Worm (Caenorhabditis elegans) whole organism, L3 larva: ENCODE measurements around the gene R01H2.7.

ENCODE experiments used
- R02D3.7 ChIP-seq: fragments of 150-350 bp; optimal IDR thresholded peaks from 2 replicates; lab custom pipeline; 2014; ENCODE audit warnings: missing biosample characterization, missing genetic modification characterization
- aly-2 ChIP-seq: fragments of 150-350 bp; optimal IDR thresholded peaks from 2 replicates; lab custom pipeline; 2014; ENCODE audit warnings: missing biosample characterization, missing genetic modification characterization
- ama-1 ChIP-seq: fragments of 150-350 bp; optimal IDR thresholded peaks from 2 replicates; lab custom pipeline; 2018
- ceh-16 ChIP-seq: sonication (generic microtip); optimal IDR thresholded peaks from 2 replicates; lab custom pipeline; 2017; ENCODE audit warnings: missing biosample characterization, missing genetic modification characterization
- ceh-28 ChIP-seq: fragments of 150-350 bp; optimal IDR thresholded peaks from 2 replicates; lab custom pipeline; 2014; ENCODE audit warnings: missing biosample characterization, missing genetic modification reagents, missing genetic modification characterization
- ceh-82 ChIP-seq: fragments of 150-350 bp; optimal IDR thresholded peaks from 2 replicates; lab custom pipeline; 2014; ENCODE audit warnings: missing biosample characterization, missing genetic modification characterization
- daf-12 ChIP-seq: fragments of 150-350 bp; optimal IDR thresholded peaks from 2 replicates; lab custom pipeline; 2014; ENCODE audit warnings: missing biosample characterization, missing genetic modification reagents, missing genetic modification characterization
- egl-27 ChIP-seq: sonication (generic microtip); optimal IDR thresholded peaks from 4 replicates; lab custom pipeline; 2017; ENCODE audit warnings: missing biosample characterization, missing genetic modification reagents, missing genetic modification characterization
- egl-5 ChIP-seq: fragments of 150-350 bp; optimal IDR thresholded peaks from 2 replicates; lab custom pipeline; 2017; ENCODE audit warnings: missing biosample characterization, missing genetic modification reagents, missing genetic modification characterization, inconsistent platforms
- elt-1 ChIP-seq: fragments of 150-350 bp; optimal IDR thresholded peaks from 2 replicates; lab custom pipeline; 2014; ENCODE audit warnings: missing biosample characterization, missing genetic modification characterization
- elt-2 ChIP-seq: sonication (generic microtip); optimal IDR thresholded peaks from 2 replicates; lab custom pipeline; 2016; ENCODE audit warnings: missing genetic modification reagents, mild to moderate bottlenecking, missing genetic modification characterization, missing compliant biosample characterization
- elt-3 ChIP-seq, 3 experiments: fragments of 150-350 bp in 1 of 3; sonication (generic microtip) in 2 of 3; optimal IDR thresholded peaks; 2 replicates in 2 of 3; 4 replicates in 1 of 3; lab custom pipeline; 2014 to 2017; ENCODE audit warnings: missing biosample characterization in 3 of 3, missing genetic modification characterization in 3 of 3
- fkh-10 ChIP-seq: sonication (generic microtip); optimal IDR thresholded peaks from 2 replicates; lab custom pipeline; 2017; ENCODE audit warnings: missing biosample characterization, missing genetic modification reagents, missing genetic modification characterization
- fos-1 ChIP-seq: fragments of 150-350 bp; optimal IDR thresholded peaks from 2 replicates; lab custom pipeline; 2014; ENCODE audit warnings: missing biosample characterization, missing genetic modification characterization
- hmg-11 ChIP-seq: sonication (generic microtip); optimal IDR thresholded peaks from 2 replicates; lab custom pipeline; 2016; ENCODE audit warnings: missing genetic modification characterization, missing compliant biosample characterization
- jun-1 ChIP-seq: fragments of 150-350 bp; optimal IDR thresholded peaks from 2 replicates; lab custom pipeline; 2014; ENCODE audit warnings: missing biosample characterization, missing genetic modification reagents, missing genetic modification characterization
- lin-15B ChIP-seq: fragments of 150-350 bp; optimal IDR thresholded peaks from 2 replicates; lab custom pipeline; 2014; ENCODE audit warnings: missing biosample characterization, missing genetic modification characterization
- lin-39 ChIP-seq: fragments of 150-350 bp; optimal IDR thresholded peaks from 2 replicates; lab custom pipeline; 2018; ENCODE audit warnings: missing biosample characterization, missing genetic modification reagents, missing genetic modification characterization
- lsy-12 ChIP-seq: sonication (generic microtip); optimal IDR thresholded peaks from 2 replicates; lab custom pipeline; 2016; ENCODE audit warnings: mild to moderate bottlenecking, missing genetic modification characterization, missing compliant biosample characterization
- mdl-1 ChIP-seq: fragments of 150-350 bp; optimal IDR thresholded peaks from 2 replicates; lab custom pipeline; 2014; ENCODE audit warnings: missing biosample characterization, missing genetic modification characterization
- nfya-1 ChIP-seq: sonication (generic microtip); optimal IDR thresholded peaks from 2 replicates; lab custom pipeline; 2017; ENCODE audit warnings: missing genetic modification characterization, mild to moderate bottlenecking, missing compliant biosample characterization, antibody characterized with exemption, moderate library complexity; ENCODE audit not compliant: insufficient read depth
- nhr-11 ChIP-seq: fragments of 150-350 bp; optimal IDR thresholded peaks from 2 replicates; lab custom pipeline; 2014; ENCODE audit warnings: missing biosample characterization, missing genetic modification characterization
- nhr-12 ChIP-seq: fragments of 150-350 bp; optimal IDR thresholded peaks from 2 replicates; lab custom pipeline; 2014; ENCODE audit warnings: missing biosample characterization, missing genetic modification characterization
- nhr-23 ChIP-seq: fragments of 150-350 bp; optimal IDR thresholded peaks from 2 replicates; lab custom pipeline; 2014; ENCODE audit warnings: missing biosample characterization, missing genetic modification reagents, missing genetic modification characterization
- nhr-237 ChIP-seq: fragments of 150-350 bp; optimal IDR thresholded peaks from 2 replicates; lab custom pipeline; 2014; ENCODE audit warnings: missing biosample characterization, missing genetic modification characterization
- nhr-25 ChIP-seq: sonication (generic microtip); optimal IDR thresholded peaks from 2 replicates; lab custom pipeline; 2017; ENCODE audit warnings: missing biosample characterization, missing genetic modification characterization
- nhr-43 ChIP-seq: sonication (generic microtip); optimal IDR thresholded peaks from 2 replicates; lab custom pipeline; 2016; ENCODE audit warnings: mild to moderate bottlenecking, missing genetic modification characterization, missing compliant biosample characterization; ENCODE audit not compliant: poor library complexity, severe bottlenecking
- nhr-67 ChIP-seq: fragments of 150-350 bp; optimal IDR thresholded peaks from 2 replicates; lab custom pipeline; 2014; ENCODE audit warnings: missing biosample characterization, missing genetic modification characterization
- pha-4 ChIP-seq: fragments of 150-350 bp; optimal IDR thresholded peaks from 2 replicates; lab custom pipeline; 2014; ENCODE audit warnings: missing biosample characterization, missing genetic modification reagents, missing genetic modification characterization
- pqm-1 ChIP-seq: fragments of 150-350 bp; optimal IDR thresholded peaks from 2 replicates; lab custom pipeline; 2017; ENCODE audit warnings: missing biosample characterization, missing genetic modification characterization, inconsistent platforms
- sea-2 ChIP-seq: fragments of 150-350 bp; sonication (generic microtip); optimal IDR thresholded peaks from 4 replicates; lab custom pipeline; 2014; ENCODE audit warnings: missing biosample characterization, missing genetic modification reagents, missing genetic modification characterization
- snpc-4 ChIP-seq: fragments of 150-350 bp; optimal IDR thresholded peaks from 2 replicates; lab custom pipeline; 2014; ENCODE audit warnings: missing biosample characterization, missing genetic modification characterization
- tbx-2 ChIP-seq: sonication (generic microtip); optimal IDR thresholded peaks from 2 replicates; lab custom pipeline; 2016; ENCODE audit warnings: mild to moderate bottlenecking, missing genetic modification characterization, missing compliant biosample characterization
- zag-1 ChIP-seq: fragments of 150-350 bp; optimal IDR thresholded peaks from 2 replicates; lab custom pipeline; 2014; ENCODE audit warnings: missing biosample characterization, missing genetic modification characterization
- ztf-11 ChIP-seq: fragments of 150-350 bp; optimal IDR thresholded peaks from 2 replicates; lab custom pipeline; 2014; ENCODE audit warnings: missing biosample characterization, missing genetic modification characterization

R01H2.7 gene

ce11 chrIII:7045643-7046042 lies at the start of gene R01H2.7:
Gene R01H2.7, minus strand, starts transcription at chrIII:7045743.
- TF ChIP-seq ceh-28 (tag; lab: Kevin White, UChicago) (no peak), egl-5 (tag; lab: Kevin White, UChicago) (no peak)

ce11 chrIII:7095156-7095555 lies 49.6 kb upstream of the R01H2.7 start, which contains the start of gene nhr-9:
Gene nhr-9, plus strand, starts transcription at chrIII:7095462.
- TF ChIP-seq egl-27 (tag; lab: Kevin White, UChicago) (no peak), nhr-11 (tag; lab: Kevin White, UChicago) (peak; percentile 13), lin-15B (tag; lab: Kevin White, UChicago) (no peak), snpc-4 (tag; lab: Kevin White, UChicago) (no peak), nhr-25 (tag; lab: Kevin White, UChicago) (no peak), elt-2 (no peak), R02D3.7 (tag; lab: Kevin White, UChicago) (no peak), fos-1 (tag; lab: Kevin White, UChicago) (no peak)

ce11 chrIII:7091042-7091441 lies 45.5 kb upstream of the R01H2.7 start, which contains the start of gene ZK418.2:
Gene ZK418.2, plus strand, starts transcription at chrIII:7091342.
- TF ChIP-seq hmg-11 (tag; lab: Kevin White, UChicago), result no peak
- TF ChIP-seq ztf-11 (tag; lab: Kevin White, UChicago), result no peak
- TF ChIP-seq fkh-10 (GFP tag; lab: Kevin White, UChicago), result no peak
- TF ChIP-seq tbx-2 (tag; lab: Kevin White, UChicago), result no peak
- TF ChIP-seq lin-15B (tag; lab: Kevin White, UChicago), result no peak
- TF ChIP-seq sea-2 (GFP tag; lab: Kevin White, UChicago), result no peak
- TF ChIP-seq nhr-12 (tag; lab: Kevin White, UChicago), result no peak
- TF ChIP-seq elt-1 (tag; lab: Kevin White, UChicago), result no peak
- no peak for TF ChIP-seq pqm-1 (tag; lab: Kevin White, UChicago)
- no peak for TF ChIP-seq ceh-16 (tag; lab: Kevin White, UChicago)
- no peak for TF ChIP-seq nhr-11 (tag; lab: Kevin White, UChicago)
- no peak for TF ChIP-seq nhr-237 (tag; lab: Kevin White, UChicago)
- no peak for TF ChIP-seq aly-2 (tag; lab: Kevin White, UChicago)
- TF ChIP-seq fos-1 (tag; lab: Kevin White, UChicago), result no peak
- TF ChIP-seq nhr-67, result no peak
- no peak for TF ChIP-seq jun-1 (tag; lab: Kevin White, UChicago)
- no peak for TF ChIP-seq nfya-1
- no peak for TF ChIP-seq nhr-43

ce11 chrIII:7090545-7090944 lies 45.0 kb upstream of the R01H2.7 start, which contains the start of gene ZK418.10:
Gene ZK418.10, minus strand, starts transcription at chrIII:7090692.
- TF ChIP-seq daf-12 (tag; lab: Kevin White, UChicago) (no peak), nhr-23 (tag; lab: Kevin White, UChicago) (no peak), ceh-16 (tag; lab: Kevin White, UChicago) (no peak), lsy-12 (tag; lab: Kevin White, UChicago) (no peak), nhr-25 (tag; lab: Kevin White, UChicago) (no peak), R02D3.7 (tag; lab: Kevin White, UChicago) (no peak), aly-2 (tag; lab: Kevin White, UChicago) (no peak), ztf-11 (tag; lab: Kevin White, UChicago) (no peak), nhr-11 (tag; lab: Kevin White, UChicago) (no peak), ama-1 (lab: Kevin White, UChicago) (no peak), lin-39 (tag; lab: Kevin White, UChicago) (no peak), nhr-67 (no peak), nhr-43 (no peak), nfya-1 (no peak), elt-3 (tag; optimal IDR thresholded peaks at IDR 0.05; lab: Kevin White, UChicago) (no peak), zag-1 (no peak)

ce11 chrIII:7087691-7088323 lies 42.3 kb upstream of the R01H2.7 start, which contains the start of gene fubl-2:
Gene fubl-2, minus strand, starts transcription at chrIII:7087741.
- TF ChIP-seq ceh-28 (tag; lab: Kevin White, UChicago), result peak; percentile 73
- no peak for TF ChIP-seq mdl-1 (tag; lab: Kevin White, UChicago)
- TF ChIP-seq elt-2, result peak; percentile 35
- TF ChIP-seq nhr-43, result peak; percentile 83
- peak; percentile 68 for TF ChIP-seq nfya-1
- TF ChIP-seq lin-15B (tag; lab: Kevin White, UChicago), result peak; percentile 82
- peak; percentile 24 for TF ChIP-seq pqm-1 (tag; lab: Kevin White, UChicago)
- TF ChIP-seq elt-1 (tag; lab: Kevin White, UChicago), result no peak
- TF ChIP-seq nhr-25 (tag; lab: Kevin White, UChicago), result peak; percentile 41
- TF ChIP-seq ceh-82 (tag; lab: Kevin White, UChicago), result no peak
- TF ChIP-seq R02D3.7 (tag; lab: Kevin White, UChicago), result peak; percentile 44
- TF ChIP-seq lin-39 (tag; lab: Kevin White, UChicago), result peak; percentile 72
- TF ChIP-seq snpc-4 (tag; lab: Kevin White, UChicago), result peak; percentile 58
- TF ChIP-seq pha-4 (tag; lab: Kevin White, UChicago), result peak; percentile 71
